Worm (Caenorhabditis elegans) whole organism, L2 larva: ENCODE results near the gene clec-75.

Source experiments
- F13H6.1 ChIP-seq: sonication (generic microtip); optimal IDR thresholded peaks from 2 replicates; lab custom pipeline; 2016; ENCODE audit warnings: missing genetic modification characterization, missing compliant biosample characterization
- aly-2 ChIP-seq: fragments of 150-350 bp; optimal IDR thresholded peaks from 2 replicates; lab custom pipeline; 2014; ENCODE audit warnings: missing biosample characterization, missing genetic modification characterization
- egl-27 ChIP-seq: sonication (generic microtip); optimal IDR thresholded peaks from 3 replicates; lab custom pipeline; 2017; ENCODE audit warnings: missing biosample characterization, missing genetic modification reagents, missing genetic modification characterization
- elt-1 ChIP-seq: fragments of 150-350 bp; optimal IDR thresholded peaks from 2 replicates; lab custom pipeline; 2014; ENCODE audit warnings: missing biosample characterization, missing genetic modification characterization
- fos-1 ChIP-seq: fragments of 150-350 bp; optimal IDR thresholded peaks from 2 replicates; lab custom pipeline; 2014; ENCODE audit warnings: missing biosample characterization, missing genetic modification characterization
- lin-11 ChIP-seq: fragments of 150-350 bp; sonication (generic microtip); optimal IDR thresholded peaks from 2 replicates; lab custom pipeline; 2014; ENCODE audit warnings: missing biosample characterization, missing genetic modification characterization, inconsistent platforms, mixed read lengths
- nhr-12 ChIP-seq: fragments of 150-350 bp; optimal IDR thresholded peaks from 2 replicates; lab custom pipeline; 2014; ENCODE audit warnings: missing biosample characterization, missing genetic modification characterization
- nhr-77 ChIP-seq: fragments of 150-350 bp; optimal IDR thresholded peaks from 2 replicates; lab custom pipeline; 2014; ENCODE audit warnings: missing biosample characterization, missing genetic modification characterization
- skn-1 ChIP-seq: sonication (generic microtip); optimal IDR thresholded peaks from 2 replicates; lab custom pipeline; 2017; ENCODE audit warnings: missing biosample characterization, missing genetic modification characterization
- snpc-4 ChIP-seq: fragments of 150-350 bp; optimal IDR thresholded peaks from 2 replicates; lab custom pipeline; 2014; ENCODE audit warnings: missing biosample characterization, missing genetic modification characterization
- unc-62 ChIP-seq: fragments of 150-350 bp; optimal IDR thresholded peaks from 2 replicates; lab custom pipeline; 2014; ENCODE audit warnings: missing biosample characterization, missing genetic modification reagents, missing genetic modification characterization
- ztf-11 ChIP-seq: sonication (generic microtip); optimal IDR thresholded peaks from 2 replicates; lab custom pipeline; 2017; ENCODE audit warnings: missing biosample characterization, missing genetic modification characterization

DNA sequence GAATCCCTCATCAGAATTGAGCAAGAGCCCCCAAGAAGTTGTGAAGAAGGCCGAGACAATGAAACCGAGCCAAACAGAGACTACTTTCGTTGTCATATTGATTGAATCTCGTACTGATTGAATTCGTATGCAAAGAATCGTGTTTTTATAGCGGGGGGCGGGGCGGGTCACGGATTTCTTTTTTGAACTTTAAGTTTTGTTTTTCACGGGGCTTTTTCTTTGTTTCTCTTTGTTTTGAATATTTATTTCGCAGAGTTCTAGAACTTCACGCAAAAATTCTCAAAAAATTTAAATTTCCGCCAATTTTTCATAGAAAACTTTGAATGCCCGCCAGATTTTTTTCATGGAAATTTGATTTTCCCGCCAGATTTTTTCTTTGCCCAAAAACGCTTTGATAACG, 4.4 kb upstream of the clec-75 start, which contains the start of gene clec-73:
- TF ChIP-seq aly-2 (tag; lab: Kevin White, UChicago) (no peak), skn-1 (tag; lab: Kevin White, UChicago) (no peak), ztf-11 (tag; lab: Kevin White, UChicago) (no peak), nhr-77 (tag; lab: Kevin White, UChicago) (no peak), unc-62 (GFP tag; lab: Kevin White, UChicago) (no peak), nhr-12 (tag; lab: Kevin White, UChicago) (no peak), lin-11 (tag; lab: Kevin White, UChicago) (no peak), snpc-4 (tag; lab: Kevin White, UChicago) (no peak), fos-1 (tag; lab: Kevin White, UChicago) (no peak), F13H6.1 (no peak), elt-1 (tag; lab: Kevin White, UChicago) (no peak), egl-27 (tag; lab: Kevin White, UChicago) (no peak)
